Fruit fly (Drosophila melanogaster) whole organism, embryonic: ENCODE data around the gene Shal.

Source experiments
- BEAF-32 ChIP-seq: fragments of 200-800 bp; sonication (Bioruptor generic); optimal IDR thresholded peaks from 3 replicates; lab custom pipeline; 2017; ENCODE audit warnings: missing biosample characterization, missing genetic modification characterization, mild to moderate bottlenecking, moderate library complexity, missing genetic modification reagents
- Bgb ChIP-seq: fragments of 200-800 bp; sonication (Bioruptor generic); IDR thresholded peaks from 2 replicates; pipeline ENCODE4 v1.3.6; 2022; ENCODE audit warnings: missing biosample characterization, missing genetic modification characterization; ENCODE audit not compliant: partially characterized antibody
- Blimp-1 ChIP-seq: fragments of 200-800 bp; sonication (Bioruptor generic); optimal IDR thresholded peaks from 3 replicates; lab custom pipeline; 2018; ENCODE audit warnings: missing biosample characterization, missing genetic modification characterization, mild to moderate bottlenecking, moderate library complexity, missing genetic modification reagents
- Bteb2 ChIP-seq: fragments of 200-800 bp; sonication (Bioruptor generic); optimal IDR thresholded peaks from 2 replicates; lab custom pipeline; 2016; ENCODE audit warnings: missing biosample characterization, missing genetic modification characterization
- CG10543 ChIP-seq: fragments of 200-800 bp; sonication (Bioruptor generic); optimal IDR thresholded peaks from 3 replicates; lab custom pipeline; 2017; ENCODE audit warnings: missing biosample characterization, mild to moderate bottlenecking, missing genetic modification characterization, moderate library complexity
- CG10565 ChIP-seq: fragments of 200-800 bp; sonication (Bioruptor generic); optimal IDR thresholded peaks from 3 replicates; lab custom pipeline; 2016; ENCODE audit warnings: missing biosample characterization, mild to moderate bottlenecking, missing genetic modification characterization
- CG10959 ChIP-seq: fragments of 200-800 bp; sonication (Bioruptor generic); IDR thresholded peaks from 2 replicates; pipeline ENCODE4 v1.3.6; 2022; ENCODE audit warnings: missing biosample characterization, missing genetic modification characterization
- CG11456 ChIP-seq: fragments of 200-800 bp; sonication (Bioruptor generic); IDR thresholded peaks from 3 replicates; pipeline ENCODE4 v1.3.6; 2022; ENCODE audit warnings: missing biosample characterization, missing genetic modification characterization
- CG11504 ChIP-seq: fragments of 200-800 bp; sonication (Bioruptor generic); optimal IDR thresholded peaks from 3 replicates; lab custom pipeline; 2019; ENCODE audit warnings: missing biosample characterization, mild to moderate bottlenecking, missing genetic modification characterization, moderate library complexity
- CG1233 ChIP-seq: fragments of 200-800 bp; sonication (Bioruptor generic); optimal IDR thresholded peaks from 4 replicates; lab custom pipeline; 2018; ENCODE audit warnings: missing biosample characterization, mild to moderate bottlenecking, missing genetic modification characterization
- CG13424 ChIP-seq: fragments of 200-800 bp; sonication (Bioruptor generic); optimal IDR thresholded peaks from 2 replicates; lab custom pipeline; 2019; ENCODE audit warnings: missing biosample characterization, mild to moderate bottlenecking, missing genetic modification characterization, moderate library complexity
- CG13775 ChIP-seq: fragments of 200-800 bp; sonication (Bioruptor generic); optimal IDR thresholded peaks from 3 replicates; lab custom pipeline; 2017; ENCODE audit warnings: missing biosample characterization, mild to moderate bottlenecking, missing genetic modification characterization
- CG15011 ChIP-seq: fragments of 200-800 bp; sonication (Bioruptor generic); optimal IDR thresholded peaks from 3 replicates; lab custom pipeline; 2018; ENCODE audit warnings: missing biosample characterization, mild to moderate bottlenecking, missing genetic modification characterization
- CG15479 ChIP-seq: fragments of 200-800 bp; sonication (Bioruptor generic); optimal IDR thresholded peaks from 3 replicates; lab custom pipeline; 2019; ENCODE audit warnings: missing biosample characterization, mild to moderate bottlenecking, missing genetic modification characterization, moderate library complexity
- CG1647 ChIP-seq: fragments of 200-800 bp; sonication (Bioruptor generic); optimal IDR thresholded peaks from 3 replicates; lab custom pipeline; 2016; ENCODE audit warnings: missing biosample characterization, missing genetic modification characterization
- CG18619 ChIP-seq: fragments of 200-800 bp; sonication (Bioruptor generic); optimal IDR thresholded peaks from 3 replicates; lab custom pipeline; 2017; ENCODE audit warnings: missing biosample characterization, mild to moderate bottlenecking, missing genetic modification characterization
- CG18764 ChIP-seq: fragments of 200-800 bp; sonication (Bioruptor generic); optimal IDR thresholded peaks from 3 replicates; lab custom pipeline; 2016; ENCODE audit warnings: missing biosample characterization, missing genetic modification characterization
- CG30020 ChIP-seq: fragments of 200-800 bp; optimal IDR thresholded peaks from 2 replicates; lab custom pipeline; 2019; ENCODE audit warnings: missing biosample characterization, mild to moderate bottlenecking, missing genetic modification characterization, moderate library complexity
- CG31224 ChIP-seq: fragments of 200-800 bp; sonication (Bioruptor generic); IDR thresholded peaks from 2 replicates; pipeline ENCODE4 v1.3.6; 2022; ENCODE audit warnings: missing biosample characterization, missing genetic modification characterization
- CG3281 ChIP-seq: fragments of 200-800 bp; sonication (Bioruptor generic); optimal IDR thresholded peaks from 3 replicates; lab custom pipeline; 2017; ENCODE audit warnings: missing biosample characterization, mild to moderate bottlenecking, missing genetic modification characterization
- CG33213 ChIP-seq: fragments of 200-800 bp; sonication (Bioruptor generic); optimal IDR thresholded peaks from 3 replicates; lab custom pipeline; 2016; ENCODE audit warnings: missing biosample characterization, missing genetic modification characterization
- CG7745 ChIP-seq: fragments of 200-800 bp; sonication (Bioruptor generic); optimal IDR thresholded peaks from 2 replicates; lab custom pipeline; 2018; ENCODE audit warnings: missing biosample characterization, mild to moderate bottlenecking, missing genetic modification characterization, moderate library complexity
- D ChIP-seq, 2 experiments: fragments of 200-800 bp in 1 of 2; fragments of >200 bp in 1 of 2; sonication (Bioruptor generic) in 1 of 2; optimal IDR thresholded peaks; 2 replicates in 1 of 2; 3 replicates in 1 of 2; lab custom pipeline; 2017; ENCODE audit warnings: mild to moderate bottlenecking in 1 of 2, missing biosample characterization in 1 of 2, missing genetic modification characterization in 1 of 2, missing genetic modification reagents in 1 of 2
- Dek ChIP-seq: fragments of 200-800 bp; sonication (Bioruptor generic); optimal IDR thresholded peaks from 3 replicates; lab custom pipeline; 2019; ENCODE audit warnings: missing biosample characterization, mild to moderate bottlenecking, missing genetic modification characterization, moderate library complexity
- ERR ChIP-seq: fragments of 200-800 bp; sonication (Bioruptor generic); optimal IDR thresholded peaks from 2 replicates; lab custom pipeline; 2016; ENCODE audit warnings: missing biosample characterization, missing genetic modification characterization
- HLH4C ChIP-seq: fragments of 200-800 bp; sonication (Bioruptor generic); IDR thresholded peaks from 3 replicates; pipeline ENCODE4 v1.3.6; 2022; ENCODE audit warnings: missing biosample characterization, missing genetic modification characterization; ENCODE audit not compliant: partially characterized antibody
- Hand ChIP-seq: fragments of 200-800 bp; sonication (Bioruptor generic); optimal IDR thresholded peaks from 2 replicates; lab custom pipeline; 2017; ENCODE audit warnings: mild to moderate bottlenecking, missing biosample characterization, missing genetic modification reagents, missing genetic modification characterization
- Hmr ChIP-seq: fragments of 200-800 bp; sonication (Bioruptor generic); optimal IDR thresholded peaks from 3 replicates; lab custom pipeline; 2017; ENCODE audit warnings: mild to moderate bottlenecking, missing biosample characterization, missing genetic modification reagents, missing genetic modification characterization
- Hr3 ChIP-seq: fragments of 200-800 bp; sonication (Bioruptor generic); optimal IDR thresholded peaks from 3 replicates; lab custom pipeline; 2016; ENCODE audit warnings: missing biosample characterization, missing genetic modification characterization
- Mrtf ChIP-seq: fragments of 200-800 bp; sonication (Bioruptor generic); IDR thresholded peaks from 3 replicates; pipeline ENCODE4 v1.3.6; 2022; ENCODE audit warnings: missing biosample characterization, missing genetic modification characterization
- NK7.1 ChIP-seq: fragments of 200-800 bp; sonication (Bioruptor generic); optimal IDR thresholded peaks from 3 replicates; lab custom pipeline; 2016; ENCODE audit warnings: missing biosample characterization, missing genetic modification characterization
- PHDP ChIP-seq: fragments of 200-800 bp; sonication (Bioruptor generic); optimal IDR thresholded peaks from 3 replicates; lab custom pipeline; 2018; ENCODE audit warnings: missing biosample characterization, mild to moderate bottlenecking, missing genetic modification characterization, moderate library complexity
- Pdp1 ChIP-seq, 2 experiments: fragments of 200-800 bp; sonication (Bioruptor generic); optimal IDR thresholded peaks; 3 replicates each; lab custom pipeline; 2016; ENCODE audit warnings: missing biosample characterization in 2 of 2, missing genetic modification characterization in 2 of 2, mild to moderate bottlenecking in 1 of 2, moderate library complexity in 1 of 2
- Sry-β ChIP-seq: fragments of 200-800 bp; sonication (Bioruptor generic); optimal IDR thresholded peaks from 2 replicates; lab custom pipeline; 2018; ENCODE audit warnings: missing biosample characterization, mild to moderate bottlenecking, missing genetic modification characterization, moderate library complexity
- Trl ChIP-seq, 3 experiments: fragments of >200 bp in 2 of 3; fragments of 200-800 bp in 1 of 3; sonication (Bioruptor generic) in 1 of 3; optimal IDR thresholded peaks; 2 replicates in 1 of 3; 3 replicates in 2 of 3; lab custom pipeline; 2016 to 2017; ENCODE audit warnings: missing biosample characterization in 1 of 3, missing genetic modification characterization in 1 of 3
- abd-A ChIP-seq: fragments of 200-800 bp; sonication (Bioruptor generic); optimal IDR thresholded peaks from 3 replicates; lab custom pipeline; 2019; ENCODE audit warnings: missing biosample characterization, mild to moderate bottlenecking, missing genetic modification characterization, moderate library complexity
- amos ChIP-seq: fragments of 200-800 bp; sonication (Bioruptor generic); IDR thresholded peaks from 2 replicates; pipeline ENCODE4 v1.3.6; 2022; ENCODE audit warnings: missing biosample characterization, missing genetic modification characterization; ENCODE audit not compliant: partially characterized antibody
- ato ChIP-seq: fragments of 200-800 bp; sonication (Bioruptor generic); IDR thresholded peaks from 2 replicates; pipeline ENCODE4 v1.3.6; 2022; ENCODE audit warnings: missing biosample characterization, missing genetic modification characterization; ENCODE audit not compliant: partially characterized antibody
- btn ChIP-seq: fragments of 200-800 bp; sonication (Bioruptor generic); optimal IDR thresholded peaks from 2 replicates; lab custom pipeline; 2016; ENCODE audit warnings: missing biosample characterization, missing genetic modification characterization
- chm ChIP-seq: fragments of 200-800 bp; sonication (Bioruptor generic); IDR thresholded peaks from 2 replicates; pipeline ENCODE4 v1.3.6; 2022; ENCODE audit warnings: missing biosample characterization, missing genetic modification characterization
- kay ChIP-seq: fragments of 200-800 bp; sonication (Bioruptor generic); optimal IDR thresholded peaks from 2 replicates; lab custom pipeline; 2016; ENCODE audit warnings: missing biosample characterization, missing genetic modification characterization
- lbe ChIP-seq: fragments of 200-800 bp; sonication (Bioruptor generic); optimal IDR thresholded peaks from 2 replicates; lab custom pipeline; 2016; ENCODE audit warnings: missing biosample characterization, mild to moderate bottlenecking, missing genetic modification characterization
- maf-S ChIP-seq: fragments of 200-800 bp; sonication (Bioruptor generic); optimal IDR thresholded peaks from 2 replicates; lab custom pipeline; 2016; ENCODE audit warnings: missing biosample characterization, missing genetic modification characterization
- sisA ChIP-seq: fragments of 200-800 bp; sonication (Bioruptor generic); IDR thresholded peaks from 2 replicates; pipeline ENCODE4 v1.3.6; 2022; ENCODE audit warnings: missing biosample characterization, missing genetic modification characterization
- trh ChIP-seq: fragments of 200-800 bp; sonication (Bioruptor generic); optimal IDR thresholded peaks from 2 replicates; lab custom pipeline; 2016; ENCODE audit warnings: missing biosample characterization, missing genetic modification characterization
- tup ChIP-seq: fragments of 200-800 bp; sonication (Bioruptor generic); optimal IDR thresholded peaks from 2 replicates; lab custom pipeline; 2016; ENCODE audit warnings: missing biosample characterization, mild to moderate bottlenecking, missing genetic modification characterization, moderate library complexity
- tx ChIP-seq: fragments of 200-800 bp; sonication (Bioruptor generic); optimal IDR thresholded peaks from 2 replicates; lab custom pipeline; 2016; ENCODE audit warnings: missing biosample characterization, missing genetic modification characterization
- zf30C ChIP-seq: fragments of 200-800 bp; sonication (Bioruptor generic); optimal IDR thresholded peaks from 3 replicates; lab custom pipeline; 2018; ENCODE audit warnings: missing biosample characterization, mild to moderate bottlenecking, missing genetic modification characterization

Gene Shal

DNA sequence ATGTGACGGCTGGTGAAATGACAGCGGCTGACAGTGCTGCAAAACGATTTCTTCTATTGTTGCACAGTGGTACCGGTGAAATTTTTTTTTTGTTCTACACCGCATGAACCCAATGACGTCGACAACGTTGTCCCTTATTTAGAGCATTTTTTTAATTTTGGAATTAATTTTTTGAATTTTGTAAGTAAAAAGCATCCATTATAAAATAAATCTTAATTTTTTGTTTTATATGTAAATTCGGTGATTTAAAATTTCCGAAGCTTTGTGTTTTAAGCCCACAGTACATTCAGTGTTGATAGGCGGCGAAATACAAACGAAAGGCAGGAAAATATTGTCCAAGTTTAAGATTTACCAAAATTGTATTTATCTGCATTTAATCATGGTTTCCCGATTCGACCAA, 27.8 kb upstream of the Shal start, which contains the start of the genes Lon and PIG-F (continued):
- peak; percentile 78 for TF ChIP-seq CG15479
- peak; percentile 100 for TF ChIP-seq Hr3 (GFP tag; lab: Kevin White, UChicago)
- peak; percentile 99 for TF ChIP-seq CG1233
- TF ChIP-seq Hmr (GFP tag; lab: Kevin White, UChicago), result peak; percentile 99
- peak; percentile 98 for TF ChIP-seq CG1647
- no peak for TF ChIP-seq D (optimal IDR thresholded peaks at IDR 0.05; lab: Kevin White, UChicago)
- peak; percentile 99 for TF ChIP-seq D (GFP tag; optimal IDR thresholded peaks at IDR 0.05; lab: Kevin White, UChicago)
- TF ChIP-seq lbe (GFP tag; lab: Kevin White, UChicago), result peak; percentile 98
- TF ChIP-seq Sry-β, result peak; percentile 78
- TF ChIP-seq Pdp1 (GFP tag; optimal IDR thresholded peaks at IDR 0.05; lab: Kevin White, UChicago), result peak; percentile 99
- peak; percentile 47 for TF ChIP-seq amos (GFP tag; lab: Robert Waterston, UW)
- TF ChIP-seq CG13775 (GFP tag; lab: Kevin White, UChicago), result peak; percentile 100
- peak; percentile 89 for TF ChIP-seq btn (GFP tag; lab: Kevin White, UChicago)
- TF ChIP-seq sisA, result peak; percentile 99
- TF ChIP-seq zf30C (GFP tag; lab: Kevin White, UChicago), result peak; percentile 63
- peak; percentile 95 for TF ChIP-seq ERR (GFP tag; lab: Kevin White, UChicago)
- TF ChIP-seq CG3281 (GFP tag; lab: Kevin White, UChicago), result peak; percentile 99
- peak; percentile 98 for TF ChIP-seq kay (GFP tag; lab: Kevin White, UChicago)
- peak; percentile 93 for TF ChIP-seq CG30020
- peak; percentile 99 for TF ChIP-seq Dek (tag; lab: Kevin White, UChicago)
- TF ChIP-seq CG7745 (tag; lab: Kevin White, UChicago), result peak; percentile 88
- TF ChIP-seq CG10543 (GFP tag; lab: Kevin White, UChicago), result peak; percentile 100
- TF ChIP-seq maf-S (GFP tag; lab: Kevin White, UChicago), result peak; percentile 98
- peak; percentile 93 for TF ChIP-seq NK7.1 (GFP tag; lab: Kevin White, UChicago)
- TF ChIP-seq HLH4C (GFP tag; lab: Robert Waterston, UW), result peak; percentile 71
- peak; percentile 97 for TF ChIP-seq Blimp-1 (GFP tag; lab: Kevin White, UChicago)
- TF ChIP-seq ato (GFP tag; lab: Robert Waterston, UW), result peak; percentile 13; the same call in 1 of the 2 replicates
- peak; percentile 98 for TF ChIP-seq trh (GFP tag; lab: Kevin White, UChicago)
- TF ChIP-seq CG18619, result peak; percentile 99
- TF ChIP-seq tup (GFP tag; lab: Kevin White, UChicago), result peak; percentile 99
- TF ChIP-seq Hand (GFP tag; lab: Kevin White, UChicago), result peak; percentile 97
- no peak for TF ChIP-seq Trl (optimal IDR thresholded peaks at IDR 0.05; lab: Kevin White, UChicago)
- peak; percentile 98 for TF ChIP-seq Trl (GFP tag; optimal IDR thresholded peaks at IDR 0.05; lab: Kevin White, UChicago)
- TF ChIP-seq tx (GFP tag; lab: Kevin White, UChicago), result peak; percentile 98
- TF ChIP-seq CG31224, result peak; percentile 95
- TF ChIP-seq CG10565 (GFP tag; lab: Kevin White, UChicago), result peak; percentile 96
- peak; percentile 97 for TF ChIP-seq CG11456 (GFP tag; lab: Robert Waterston, UW)
- peak; percentile 98 for TF ChIP-seq Mrtf (GFP tag; lab: Robert Waterston, UW)
- peak; percentile 94 for TF ChIP-seq chm (GFP tag; lab: Robert Waterston, UW)
- TF ChIP-seq CG18764 (GFP tag; lab: Kevin White, UChicago), result peak; percentile 98
- TF ChIP-seq abd-A, result no peak
- TF ChIP-seq Bteb2 (GFP tag; lab: Kevin White, UChicago), result peak; percentile 97
- TF ChIP-seq Bgb (GFP tag; lab: Robert Waterston, UW), result peak; percentile 63
- TF ChIP-seq CG10959 (GFP tag; lab: Robert Waterston, UW), result peak; percentile 98
- peak; percentile 95 for TF ChIP-seq CG33213
- TF ChIP-seq CG15011 (GFP tag; lab: Kevin White, UChicago), result peak; percentile 98
- TF ChIP-seq CG11504 (tag; lab: Kevin White, UChicago), result peak; percentile 98
- peak; percentile 100 for TF ChIP-seq CG13424
- peak; percentile 99 for TF ChIP-seq PHDP (tag; lab: Kevin White, UChicago)
- TF ChIP-seq BEAF-32 (GFP tag; lab: Kevin White, UChicago), result peak; percentile 47
